Worm (Caenorhabditis elegans) whole organism, mixed stage, embryonic: ENCODE results near the gene F44G4.5.

ENCODE experiments used
- M03D4.4 ChIP-seq: sonication (generic microtip); optimal IDR thresholded peaks from 2 replicates; lab custom pipeline; 2017; ENCODE audit warnings: mild to moderate bottlenecking, missing genetic modification characterization, missing compliant biosample characterization
- bed-3 ChIP-seq: fragments of 200-800 bp; sonication (Bioruptor generic); optimal IDR thresholded peaks from 3 replicates; lab custom pipeline; 2018; ENCODE audit warnings: mild to moderate bottlenecking, missing genetic modification characterization, moderate library complexity, missing compliant biosample characterization
- blmp-1 ChIP-seq: fragments of 150-350 bp; optimal IDR thresholded peaks from 2 replicates; lab custom pipeline; 2014; ENCODE audit warnings: missing biosample characterization, missing genetic modification characterization
- ceh-39 ChIP-seq: fragments of 150-350 bp; optimal IDR thresholded peaks from 2 replicates; lab custom pipeline; 2014; ENCODE audit warnings: missing biosample characterization, missing genetic modification characterization
- ceh-83 ChIP-seq: fragments of 200-800 bp; sonication (Bioruptor generic); optimal IDR thresholded peaks from 2 replicates; lab custom pipeline; 2018; ENCODE audit warnings: mild to moderate bottlenecking, missing genetic modification characterization, missing compliant biosample characterization
- ces-1 ChIP-seq: fragments of 150-350 bp; optimal IDR thresholded peaks from 2 replicates; lab custom pipeline; 2014; ENCODE audit warnings: missing biosample characterization, missing genetic modification reagents, missing genetic modification characterization
- cnd-1 ChIP-seq: fragments of 200-800 bp; sonication (Bioruptor generic); optimal IDR thresholded peaks from 2 replicates; lab custom pipeline; 2018; ENCODE audit warnings: mild to moderate bottlenecking, missing genetic modification characterization, missing compliant biosample characterization
- drap-1 ChIP-seq: fragments of 200-800 bp; sonication (Bioruptor generic); optimal IDR thresholded peaks from 3 replicates; lab custom pipeline; 2018; ENCODE audit warnings: mild to moderate bottlenecking, missing genetic modification characterization, missing compliant biosample characterization
- elt-1 ChIP-seq: sonication (generic microtip); optimal IDR thresholded peaks from 2 replicates; lab custom pipeline; 2017; ENCODE audit warnings: missing genetic modification characterization, mild to moderate bottlenecking, missing compliant biosample characterization, antibody characterized with exemption, moderate library complexity, borderline replicate concordance; ENCODE audit not compliant: insufficient read depth
- elt-3 ChIP-seq: fragments of 150-350 bp; optimal IDR thresholded peaks from 2 replicates; lab custom pipeline; 2014; ENCODE audit warnings: missing biosample characterization, missing genetic modification characterization
- flh-1 ChIP-seq: fragments of 200-800 bp; sonication (Bioruptor generic); optimal IDR thresholded peaks from 2 replicates; lab custom pipeline; 2018; ENCODE audit warnings: mild to moderate bottlenecking, missing genetic modification characterization, moderate library complexity, missing compliant biosample characterization
- ham-2 ChIP-seq: fragments of 200-800 bp; sonication (Bioruptor generic); optimal IDR thresholded peaks from 2 replicates; lab custom pipeline; 2018; ENCODE audit warnings: mild to moderate bottlenecking, missing genetic modification characterization, missing compliant biosample characterization
- hlh-1 ChIP-seq: fragments of 150-350 bp; optimal IDR thresholded peaks from 2 replicates; lab custom pipeline; 2014; ENCODE audit warnings: missing biosample characterization, missing genetic modification reagents, missing genetic modification characterization
- lin-13 ChIP-seq: fragments of 150-350 bp; optimal IDR thresholded peaks from 2 replicates; lab custom pipeline; 2014; ENCODE audit warnings: missing biosample characterization, missing genetic modification characterization
- lin-32 ChIP-seq: fragments of 200-800 bp; sonication (Bioruptor generic); optimal IDR thresholded peaks from 2 replicates; lab custom pipeline; 2018; ENCODE audit warnings: mild to moderate bottlenecking, missing genetic modification characterization, missing compliant biosample characterization
- lsy-2 ChIP-seq: fragments of 150-350 bp; optimal IDR thresholded peaks from 2 replicates; lab custom pipeline; 2014; ENCODE audit warnings: missing biosample characterization, missing genetic modification characterization
- mab-5 ChIP-seq: fragments of 150-350 bp; optimal IDR thresholded peaks from 2 replicates; lab custom pipeline; 2014; ENCODE audit warnings: missing biosample characterization, missing genetic modification characterization
- mep-1 ChIP-seq: fragments of 150-350 bp; optimal IDR thresholded peaks from 2 replicates; lab custom pipeline; 2017; ENCODE audit warnings: missing biosample characterization, missing genetic modification reagents, missing genetic modification characterization, inconsistent platforms
- nhr-12 ChIP-seq: fragments of 150-350 bp; optimal IDR thresholded peaks from 2 replicates; lab custom pipeline; 2014; ENCODE audit warnings: missing biosample characterization, missing genetic modification characterization
- nhr-2 ChIP-seq: fragments of 150-350 bp; optimal IDR thresholded peaks from 2 replicates; lab custom pipeline; 2014; ENCODE audit warnings: missing biosample characterization, missing genetic modification characterization
- nhr-237 ChIP-seq: fragments of 150-350 bp; optimal IDR thresholded peaks from 2 replicates; lab custom pipeline; 2014; ENCODE audit warnings: missing biosample characterization, missing genetic modification characterization
- nhr-28 ChIP-seq: fragments of 150-350 bp; optimal IDR thresholded peaks from 2 replicates; lab custom pipeline; 2014; ENCODE audit warnings: missing biosample characterization, missing genetic modification characterization
- nhr-76 ChIP-seq: sonication (generic microtip); optimal IDR thresholded peaks from 2 replicates; lab custom pipeline; 2017; ENCODE audit warnings: missing biosample characterization, missing genetic modification characterization
- pha-4 ChIP-seq: fragments of 150-350 bp; optimal IDR thresholded peaks from 2 replicates; lab custom pipeline; 2018; ENCODE audit warnings: missing biosample characterization, missing genetic modification reagents, missing genetic modification characterization
- sem-2 ChIP-seq: fragments of 200-800 bp; sonication (Bioruptor generic); optimal IDR thresholded peaks from 2 replicates; lab custom pipeline; 2018; ENCODE audit warnings: mild to moderate bottlenecking, missing genetic modification characterization, missing compliant biosample characterization
- snpc-4 ChIP-seq: fragments of 150-350 bp; optimal IDR thresholded peaks from 2 replicates; lab custom pipeline; 2014; ENCODE audit warnings: missing biosample characterization, missing genetic modification characterization
- sptf-1 ChIP-seq: sonication (generic microtip); optimal IDR thresholded peaks from 2 replicates; lab custom pipeline; 2017; ENCODE audit warnings: mild to moderate bottlenecking, missing genetic modification characterization, moderate library complexity, missing compliant biosample characterization
- tbx-8 ChIP-seq: fragments of 200-800 bp; sonication (Bioruptor generic); optimal IDR thresholded peaks from 2 replicates; lab custom pipeline; 2018; ENCODE audit warnings: mild to moderate bottlenecking, missing genetic modification characterization, moderate library complexity, missing compliant biosample characterization
- unc-120 ChIP-seq: sonication (generic microtip); optimal IDR thresholded peaks from 2 replicates; lab custom pipeline; 2017; ENCODE audit warnings: missing genetic modification characterization, missing compliant biosample characterization; ENCODE audit not compliant: poor library complexity, severe bottlenecking
- unc-39 ChIP-seq: fragments of 150-350 bp; optimal IDR thresholded peaks from 2 replicates; lab custom pipeline; 2014; ENCODE audit warnings: missing biosample characterization, missing genetic modification characterization
- unc-62 ChIP-seq: fragments of 150-350 bp; optimal IDR thresholded peaks from 2 replicates; lab custom pipeline; 2014; ENCODE audit warnings: missing biosample characterization, missing genetic modification reagents, missing genetic modification characterization
- zip-8 ChIP-seq: fragments of 150-350 bp; optimal IDR thresholded peaks from 2 replicates; lab custom pipeline; 2014; ENCODE audit warnings: missing biosample characterization, missing genetic modification characterization
- ztf-11 ChIP-seq: fragments of 150-350 bp; optimal IDR thresholded peaks from 2 replicates; lab custom pipeline; 2014; ENCODE audit warnings: missing biosample characterization, missing genetic modification characterization

F44G4.5 gene

DNA sequence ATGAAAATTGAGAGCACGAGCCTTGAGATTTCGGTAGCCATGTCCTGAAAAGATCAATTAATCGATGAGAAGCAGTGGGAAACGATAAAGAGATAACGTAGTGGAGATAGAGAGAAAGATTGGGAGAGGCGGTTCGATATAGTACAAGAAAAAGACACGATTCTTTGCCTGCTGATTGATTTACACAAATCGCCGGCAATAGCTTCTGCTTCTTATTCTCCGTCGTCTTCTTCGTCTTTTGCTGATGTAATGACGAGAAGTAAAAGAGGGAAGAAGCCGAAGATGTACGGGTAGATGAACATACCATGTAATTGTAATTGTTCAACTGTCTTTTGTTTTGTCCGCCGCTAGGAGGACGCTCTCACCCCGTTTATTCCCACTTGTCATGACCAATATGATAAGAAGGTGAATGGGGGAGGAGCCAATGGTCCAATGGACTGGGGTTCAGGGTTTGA lies 29.0 kb upstream of the F44G4.5 start, which contains the start of gene F37B12.1:
TSS of gene F37B12.1 (minus strand) at position 51 of the 455 bp plus-strand sequence.
- no peak for TF ChIP-seq lin-32
- TF ChIP-seq elt-3 (tag; lab: Kevin White, UChicago) = no peak
- TF ChIP-seq hlh-1 (tag; lab: Kevin White, UChicago) = no peak
- no peak for TF ChIP-seq nhr-28 (tag; lab: Kevin White, UChicago)
- TF ChIP-seq nhr-12 = no peak
- no peak for TF ChIP-seq mep-1 (tag; lab: Kevin White, UChicago)
- TF ChIP-seq ceh-39 (tag; lab: Kevin White, UChicago) = no peak
- no peak for TF ChIP-seq cnd-1 (tag; lab: Kevin White, UChicago)
- no peak for TF ChIP-seq blmp-1 (tag; lab: Kevin White, UChicago)

DNA sequence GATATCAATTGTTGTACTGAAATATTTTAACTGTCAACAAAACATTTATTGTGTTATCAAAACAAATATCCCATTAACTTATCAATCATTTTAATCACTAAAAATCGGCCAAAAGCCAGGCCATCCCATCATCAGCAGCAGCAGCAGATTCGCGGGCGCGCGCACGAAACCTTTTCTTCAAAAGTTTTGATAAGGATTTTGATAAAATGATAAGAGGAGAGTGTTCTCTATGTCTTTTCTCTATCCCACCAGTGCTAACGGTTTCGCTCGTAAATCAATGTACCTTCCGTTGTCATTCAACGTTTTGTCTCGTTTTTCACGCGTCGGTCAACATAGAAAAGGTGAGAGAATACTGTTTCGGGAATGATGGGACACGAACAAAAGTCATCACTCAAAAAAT lies 27.9 kb upstream of the F44G4.5 start:
- TF ChIP-seq zip-8 (tag; lab: Kevin White, UChicago) (no peak), drap-1 (GFP tag; lab: Kevin White, UChicago) (no peak), tbx-8 (GFP tag; lab: Kevin White, UChicago) (no peak), lin-13 (tag; lab: Kevin White, UChicago) (no peak), nhr-12 (no peak), ztf-11 (tag; lab: Kevin White, UChicago) (no peak), nhr-2 (no peak), bed-3 (GFP tag; lab: Kevin White, UChicago) (no peak), ces-1 (GFP tag; lab: Kevin White, UChicago) (no peak), unc-62 (GFP tag; lab: Kevin White, UChicago) (no peak), unc-120 (tag; lab: Kevin White, UChicago) (no peak), elt-3 (tag; lab: Kevin White, UChicago) (no peak), flh-1 (GFP tag; lab: Kevin White, UChicago) (no peak), pha-4 (no peak), sem-2 (no peak), lin-32 (no peak), lsy-2 (tag; lab: Kevin White, UChicago) (no peak), sptf-1 (tag; lab: Kevin White, UChicago) (no peak)
- TF ChIP-seq, all 35 proteins: peak for 0

DNA sequence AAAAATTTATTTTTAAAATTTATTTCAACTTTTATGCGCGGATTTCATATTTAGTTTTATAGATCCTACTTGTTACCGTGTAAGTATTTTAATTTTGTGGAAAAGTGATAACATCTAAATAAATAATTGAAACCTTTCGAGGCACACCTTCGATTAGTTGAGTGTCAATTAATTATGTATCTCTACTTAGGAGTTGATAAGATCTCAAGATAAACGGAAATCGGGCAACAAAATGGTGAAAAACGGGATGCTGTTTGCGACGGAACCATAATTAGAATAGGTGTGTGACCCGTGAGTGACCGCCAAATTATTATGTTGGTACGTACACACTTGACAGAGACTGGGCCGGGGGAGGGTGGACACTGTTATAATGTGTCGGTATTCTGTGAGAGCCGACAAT lies 26.1 kb upstream of the F44G4.5 start:
- TF ChIP-seq unc-39 (tag; lab: Kevin White, UChicago) (no peak), ceh-39 (tag; lab: Kevin White, UChicago) (no peak), lin-13 (tag; lab: Kevin White, UChicago) (no peak), nhr-2 (peak; percentile 44)

DNA sequence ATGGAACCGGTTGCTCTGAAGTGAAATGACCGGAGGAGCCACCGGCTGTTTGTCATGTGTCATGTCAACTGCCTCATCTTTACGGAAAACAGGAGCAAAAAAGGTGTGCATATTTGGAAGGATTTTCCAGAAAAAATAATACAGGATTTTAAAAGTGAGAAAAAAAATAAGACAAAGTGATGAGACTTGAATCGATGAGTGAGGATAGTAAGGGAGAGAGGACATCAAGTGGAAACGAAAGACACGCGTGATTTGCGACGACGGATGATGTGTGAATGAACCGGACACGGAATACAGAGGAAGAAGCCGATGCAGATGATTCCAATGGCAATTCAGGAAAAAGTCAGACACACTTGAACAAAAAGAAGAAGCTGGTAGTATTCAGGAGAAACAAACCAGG lies 24.1 kb upstream of the F44G4.5 start:
- TF ChIP-seq lin-32 (no peak), unc-39 (tag; lab: Kevin White, UChicago) (no peak), ceh-39 (tag; lab: Kevin White, UChicago) (no peak), cnd-1 (tag; lab: Kevin White, UChicago) (no peak)

DNA sequence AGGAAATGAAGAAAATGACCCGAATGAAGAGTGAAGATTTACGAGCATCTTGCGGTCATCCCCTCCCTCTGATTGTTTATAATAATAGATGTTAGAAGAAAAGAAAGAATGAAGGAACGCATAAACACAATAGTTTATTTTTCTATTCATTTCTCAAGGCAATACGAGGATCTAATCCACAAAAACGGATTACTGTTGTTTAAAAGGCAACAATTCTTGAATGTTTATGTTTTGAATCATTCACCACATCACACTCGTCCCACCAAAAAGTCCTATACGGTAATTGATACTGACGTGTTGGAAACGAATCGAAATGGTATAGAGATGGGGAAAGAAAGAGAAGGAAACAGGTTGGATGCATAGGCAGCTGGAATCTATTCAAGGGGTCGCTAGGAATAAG lies 21.4 kb upstream of the F44G4.5 start:
- no peak for TF ChIP-seq flh-1 (GFP tag; lab: Kevin White, UChicago)
- no peak for TF ChIP-seq pha-4
- TF ChIP-seq unc-39 (tag; lab: Kevin White, UChicago) = no peak
- no peak for TF ChIP-seq unc-120 (tag; lab: Kevin White, UChicago)
- no peak for TF ChIP-seq snpc-4 (tag; lab: Kevin White, UChicago)
- TF ChIP-seq nhr-76 (tag; lab: Kevin White, UChicago) = no peak
- no peak for TF ChIP-seq elt-3 (tag; lab: Kevin White, UChicago)
- TF ChIP-seq M03D4.4 (tag; lab: Kevin White, UChicago) = no peak
- TF ChIP-seq drap-1 (GFP tag; lab: Kevin White, UChicago) = no peak
- TF ChIP-seq mep-1 (tag; lab: Kevin White, UChicago) = no peak
- no peak for TF ChIP-seq nhr-237 (tag; lab: Kevin White, UChicago)
- no peak for TF ChIP-seq lsy-2 (tag; lab: Kevin White, UChicago)
- TF ChIP-seq hlh-1 (tag; lab: Kevin White, UChicago) = no peak
- no peak for TF ChIP-seq ztf-11 (tag; lab: Kevin White, UChicago)
- TF ChIP-seq mab-5 (tag; lab: Kevin White, UChicago) = no peak
- no peak for TF ChIP-seq ceh-83
- TF ChIP-seq unc-62 (GFP tag; lab: Kevin White, UChicago) = no peak
- no peak for TF ChIP-seq nhr-2
- no peak for TF ChIP-seq elt-1 (tag; lab: Kevin White, UChicago)
- no peak for TF ChIP-seq ham-2 (GFP tag; lab: Kevin White, UChicago)
